Fruit fly (Drosophila melanogaster) whole organism: ENCODE data around the gene Fer3HCH.

ENCODE experiments used
- Dll ChIP-seq: fragments of >200 bp; optimal IDR thresholded peaks from 2 replicates; lab custom pipeline; 2017
- EcR ChIP-seq, 2 experiments: fragments of >200 bp; optimal IDR thresholded peaks; 2 replicates each; lab custom pipeline; 2017; ENCODE audit warnings: missing biosample characterization in 2 of 2, missing genetic modification characterization in 2 of 2, missing genetic modification reagents in 2 of 2
- psq ChIP-seq: fragments of >200 bp; optimal IDR thresholded peaks from 2 replicates; lab custom pipeline; 2017
- usp ChIP-seq: fragments of >200 bp; optimal IDR thresholded peaks from 2 replicates; lab custom pipeline; 2017; ENCODE audit warnings: missing biosample characterization, missing genetic modification characterization, mixed read lengths

DNA sequence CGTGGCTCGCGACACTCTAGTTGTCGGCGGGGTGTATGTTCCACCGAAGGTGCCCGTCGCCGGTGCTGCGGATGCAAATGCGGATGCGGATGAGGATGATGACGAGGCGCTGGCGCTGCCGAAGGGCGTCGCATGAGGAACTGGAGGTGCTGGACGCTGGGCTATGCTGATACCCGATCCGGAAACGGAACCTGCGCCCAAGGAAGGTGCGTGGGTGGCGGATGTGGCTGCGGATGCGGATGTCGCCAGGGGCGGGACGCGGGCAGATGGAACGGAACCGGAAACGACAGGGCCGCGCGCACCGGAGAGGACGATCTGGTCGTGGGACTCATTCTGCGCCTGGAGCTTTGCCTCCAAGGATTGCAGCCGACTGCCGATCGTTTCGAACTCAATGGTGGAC, 18.6 kb downstream of the Fer3HCH start:
- TF ChIP-seq Dll (no peak), psq (lab: Kevin White, UChicago) (no peak), usp (no peak), EcR (GFP tag; optimal IDR thresholded peaks at IDR 0.05; lab: Kevin White, UChicago) (no peak)
